Worm (Caenorhabditis elegans): ENCODE data around the gene K12B6.9.

- no peak for TF ChIP-seq him-1 (tag; optimal IDR thresholded peaks at IDR 0.05)
- no peak for TF ChIP-seq dao-5 (tag; optimal IDR thresholded peaks at IDR 0.05)
Measured at ce11 chrV:6268961-6269360, 23.5 kb downstream of the K12B6.9 start.

All from whole organism, L4/young adult.